Worm (Caenorhabditis elegans) whole organism, mixed stage, embryonic: ENCODE data around the gene twk-32.

ENCODE experiments used
- M03D4.4 ChIP-seq: sonication (generic microtip); optimal IDR thresholded peaks from 2 replicates; lab custom pipeline; 2017; ENCODE audit warnings: mild to moderate bottlenecking, missing genetic modification characterization, missing compliant biosample characterization
- blmp-1 ChIP-seq: fragments of 150-350 bp; optimal IDR thresholded peaks from 2 replicates; lab custom pipeline; 2014; ENCODE audit warnings: missing biosample characterization, missing genetic modification characterization
- ceh-39 ChIP-seq: fragments of 150-350 bp; optimal IDR thresholded peaks from 2 replicates; lab custom pipeline; 2014; ENCODE audit warnings: missing biosample characterization, missing genetic modification characterization
- ceh-43 ChIP-seq: fragments of 200-800 bp; sonication (Bioruptor generic); optimal IDR thresholded peaks from 2 replicates; lab custom pipeline; 2018; ENCODE audit warnings: mild to moderate bottlenecking, missing genetic modification characterization, moderate library complexity, missing compliant biosample characterization
- ces-1 ChIP-seq: fragments of 150-350 bp; optimal IDR thresholded peaks from 2 replicates; lab custom pipeline; 2014; ENCODE audit warnings: missing biosample characterization, missing genetic modification reagents, missing genetic modification characterization
- cnd-1 ChIP-seq: fragments of 200-800 bp; sonication (Bioruptor generic); optimal IDR thresholded peaks from 2 replicates; lab custom pipeline; 2018; ENCODE audit warnings: mild to moderate bottlenecking, missing genetic modification characterization, missing compliant biosample characterization
- elt-3 ChIP-seq: fragments of 150-350 bp; optimal IDR thresholded peaks from 2 replicates; lab custom pipeline; 2014; ENCODE audit warnings: missing biosample characterization, missing genetic modification characterization
- flh-1 ChIP-seq: fragments of 200-800 bp; sonication (Bioruptor generic); optimal IDR thresholded peaks from 2 replicates; lab custom pipeline; 2018; ENCODE audit warnings: mild to moderate bottlenecking, missing genetic modification characterization, moderate library complexity, missing compliant biosample characterization
- hlh-1 ChIP-seq: fragments of 150-350 bp; optimal IDR thresholded peaks from 2 replicates; lab custom pipeline; 2014; ENCODE audit warnings: missing biosample characterization, missing genetic modification reagents, missing genetic modification characterization
- lin-13 ChIP-seq: fragments of 150-350 bp; optimal IDR thresholded peaks from 2 replicates; lab custom pipeline; 2014; ENCODE audit warnings: missing biosample characterization, missing genetic modification characterization
- lin-32 ChIP-seq: fragments of 200-800 bp; sonication (Bioruptor generic); optimal IDR thresholded peaks from 2 replicates; lab custom pipeline; 2018; ENCODE audit warnings: mild to moderate bottlenecking, missing genetic modification characterization, missing compliant biosample characterization
- lsy-2 ChIP-seq: fragments of 150-350 bp; optimal IDR thresholded peaks from 2 replicates; lab custom pipeline; 2014; ENCODE audit warnings: missing biosample characterization, missing genetic modification characterization
- mab-5 ChIP-seq: fragments of 150-350 bp; optimal IDR thresholded peaks from 2 replicates; lab custom pipeline; 2014; ENCODE audit warnings: missing biosample characterization, missing genetic modification characterization
- mls-2 ChIP-seq: sonication (generic microtip); optimal IDR thresholded peaks from 2 replicates; lab custom pipeline; 2016; ENCODE audit warnings: mild to moderate bottlenecking, missing genetic modification characterization, moderate library complexity, missing compliant biosample characterization
- nhr-12 ChIP-seq: fragments of 150-350 bp; optimal IDR thresholded peaks from 2 replicates; lab custom pipeline; 2014; ENCODE audit warnings: missing biosample characterization, missing genetic modification characterization
- nhr-237 ChIP-seq: fragments of 150-350 bp; optimal IDR thresholded peaks from 2 replicates; lab custom pipeline; 2014; ENCODE audit warnings: missing biosample characterization, missing genetic modification characterization
- nhr-76 ChIP-seq: sonication (generic microtip); optimal IDR thresholded peaks from 2 replicates; lab custom pipeline; 2017; ENCODE audit warnings: missing biosample characterization, missing genetic modification characterization
- pha-4 ChIP-seq: fragments of 150-350 bp; optimal IDR thresholded peaks from 2 replicates; lab custom pipeline; 2018; ENCODE audit warnings: missing biosample characterization, missing genetic modification reagents, missing genetic modification characterization
- snpc-4 ChIP-seq: fragments of 150-350 bp; optimal IDR thresholded peaks from 2 replicates; lab custom pipeline; 2014; ENCODE audit warnings: missing biosample characterization, missing genetic modification characterization
- unc-120 ChIP-seq: sonication (generic microtip); optimal IDR thresholded peaks from 2 replicates; lab custom pipeline; 2017; ENCODE audit warnings: missing genetic modification characterization, missing compliant biosample characterization; ENCODE audit not compliant: poor library complexity, severe bottlenecking
- unc-39 ChIP-seq: fragments of 150-350 bp; optimal IDR thresholded peaks from 2 replicates; lab custom pipeline; 2014; ENCODE audit warnings: missing biosample characterization, missing genetic modification characterization
- zip-8 ChIP-seq: fragments of 150-350 bp; optimal IDR thresholded peaks from 2 replicates; lab custom pipeline; 2014; ENCODE audit warnings: missing biosample characterization, missing genetic modification characterization

Gene twk-32

ce11 chrV:13848379-13848778, 51.9 kb downstream of the twk-32 start, which contains the start of gene srx-133:
Gene srx-133 (plus strand): TSS chrV:13848679.
- TF ChIP-seq flh-1 (GFP tag; lab: Kevin White, UChicago) (no peak), nhr-237 (tag; lab: Kevin White, UChicago) (no peak), ceh-43 (GFP tag; lab: Kevin White, UChicago) (no peak), pha-4 (tag; lab: Kevin White, UChicago) (no peak), cnd-1 (tag; lab: Kevin White, UChicago) (no peak), lsy-2 (tag; lab: Kevin White, UChicago) (no peak), ces-1 (GFP tag; lab: Kevin White, UChicago) (no peak), lin-32 (GFP tag; lab: Kevin White, UChicago) (no peak), zip-8 (tag; lab: Kevin White, UChicago) (no peak), nhr-76 (tag; lab: Kevin White, UChicago) (no peak), elt-3 (no peak), ceh-39 (no peak), M03D4.4 (tag; lab: Kevin White, UChicago) (no peak), hlh-1 (tag; lab: Kevin White, UChicago) (no peak), nhr-12 (tag; lab: Kevin White, UChicago) (no peak), unc-39 (tag; lab: Kevin White, UChicago) (no peak), snpc-4 (no peak)
- TF ChIP-seq, all 35 proteins: peak for 0

ce11 chrV:13850170-13850569, 53.7 kb downstream of the twk-32 start, which contains the start of gene hpx-2:
Gene hpx-2 (plus strand): TSS chrV:13850470.
- TF ChIP-seq hlh-1 (tag; lab: Kevin White, UChicago) (no peak), mls-2 (tag; lab: Kevin White, UChicago) (no peak), unc-120 (tag; lab: Kevin White, UChicago) (no peak), ces-1 (GFP tag; lab: Kevin White, UChicago) (no peak), blmp-1 (tag; lab: Kevin White, UChicago) (no peak), lin-13 (tag; lab: Kevin White, UChicago) (no peak), mab-5 (no peak), elt-3 (no peak)
